Fruit fly (Drosophila melanogaster) whole organism, embryonic: Measurements from ENCODE around the gene Mms19.

Experiments used
- Ada2b ChIP-seq: fragments of 200-800 bp; sonication (Bioruptor generic); IDR thresholded peaks from 2 replicates; pipeline ENCODE4 v1.3.6; 2022; ENCODE audit warnings: missing biosample characterization, missing genetic modification characterization
- Antp ChIP-seq: fragments of 200-800 bp; sonication (Bioruptor generic); optimal IDR thresholded peaks from 3 replicates; lab custom pipeline; 2016; ENCODE audit warnings: missing biosample characterization, missing genetic modification characterization
- Atf3 ChIP-seq: fragments of 200-800 bp; sonication (Bioruptor generic); optimal IDR thresholded peaks from 3 replicates; lab custom pipeline; 2016; ENCODE audit warnings: missing biosample characterization, missing genetic modification characterization
- B-H2 ChIP-seq: fragments of 200-800 bp; sonication (Bioruptor generic); optimal IDR thresholded peaks from 2 replicates; lab custom pipeline; 2018; ENCODE audit warnings: missing biosample characterization, mild to moderate bottlenecking, missing genetic modification characterization
- Bdp1 ChIP-seq: fragments of 200-800 bp; sonication (Bioruptor generic); optimal IDR thresholded peaks from 3 replicates; lab custom pipeline; 2016; ENCODE audit warnings: missing biosample characterization, missing genetic modification characterization
- BtbVII ChIP-seq: fragments of 200-800 bp; sonication (Bioruptor generic); optimal IDR thresholded peaks from 3 replicates; lab custom pipeline; 2017; ENCODE audit warnings: missing biosample characterization, mild to moderate bottlenecking, missing genetic modification characterization
- CG10366 ChIP-seq: fragments of 200-800 bp; sonication (Bioruptor generic); IDR thresholded peaks from 2 replicates; pipeline ENCODE4 v1.3.6; 2022; ENCODE audit warnings: missing biosample characterization, missing genetic modification characterization
- CG11696 ChIP-seq: fragments of 200-800 bp; sonication (Bioruptor generic); IDR thresholded peaks from 2 replicates; pipeline ENCODE4 v1.3.6; 2022; ENCODE audit warnings: missing biosample characterization, missing genetic modification characterization
- CG1233 ChIP-seq: fragments of 200-800 bp; sonication (Bioruptor generic); optimal IDR thresholded peaks from 4 replicates; lab custom pipeline; 2018; ENCODE audit warnings: missing biosample characterization, mild to moderate bottlenecking, missing genetic modification characterization
- CG14014 ChIP-seq: fragments of 200-800 bp; sonication (Bioruptor generic); IDR thresholded peaks from 2 replicates; pipeline ENCODE4 v1.3.6; 2022; ENCODE audit warnings: missing biosample characterization, missing genetic modification characterization
- CG1529 ChIP-seq: fragments of 200-800 bp; sonication (Bioruptor generic); optimal IDR thresholded peaks from 3 replicates; lab custom pipeline; 2018; ENCODE audit warnings: missing biosample characterization, missing genetic modification characterization
- CG17829 ChIP-seq: fragments of 200-800 bp; optimal IDR thresholded peaks from 2 replicates; lab custom pipeline; 2019; ENCODE audit warnings: missing biosample characterization, mild to moderate bottlenecking, missing genetic modification characterization, moderate library complexity
- CG1832 ChIP-seq: fragments of 200-800 bp; sonication (Bioruptor generic); optimal IDR thresholded peaks from 2 replicates; lab custom pipeline; 2017; ENCODE audit warnings: missing biosample characterization, mild to moderate bottlenecking, missing genetic modification characterization, inconsistent platforms
- CG18476 ChIP-seq: fragments of 200-800 bp; sonication (Bioruptor generic); optimal IDR thresholded peaks from 2 replicates; lab custom pipeline; 2016; ENCODE audit warnings: missing biosample characterization, mild to moderate bottlenecking, missing genetic modification characterization
- CG18599 ChIP-seq: fragments of 200-800 bp; sonication (Bioruptor generic); optimal IDR thresholded peaks from 3 replicates; lab custom pipeline; 2017; ENCODE audit warnings: missing biosample characterization, missing genetic modification characterization, mild to moderate bottlenecking, moderate library complexity, missing genetic modification reagents
- CG32767 ChIP-seq: fragments of 200-800 bp; sonication (Bioruptor generic); IDR thresholded peaks from 2 replicates; pipeline ENCODE4 v1.3.6; 2022; ENCODE audit warnings: missing biosample characterization, missing genetic modification characterization
- CG7556 ChIP-seq: fragments of 200-800 bp; sonication (Bioruptor generic); optimal IDR thresholded peaks from 2 replicates; lab custom pipeline; 2017; ENCODE audit warnings: missing biosample characterization, mild to moderate bottlenecking, missing genetic modification characterization
- CG7745 ChIP-seq: fragments of 200-800 bp; sonication (Bioruptor generic); optimal IDR thresholded peaks from 2 replicates; lab custom pipeline; 2018; ENCODE audit warnings: missing biosample characterization, mild to moderate bottlenecking, missing genetic modification characterization, moderate library complexity
- CG8281 ChIP-seq: fragments of 200-800 bp; sonication (Bioruptor generic); optimal IDR thresholded peaks from 2 replicates; lab custom pipeline; 2018; ENCODE audit warnings: missing biosample characterization, mild to moderate bottlenecking, missing genetic modification characterization, moderate library complexity
- CG9817 ChIP-seq: fragments of 200-800 bp; sonication (Bioruptor generic); optimal IDR thresholded peaks from 2 replicates; lab custom pipeline; 2018; ENCODE audit warnings: missing biosample characterization, mild to moderate bottlenecking, missing genetic modification characterization, moderate library complexity
- E2f2 ChIP-seq: fragments of 200-800 bp; sonication (Bioruptor generic); IDR thresholded peaks from 2 replicates; pipeline ENCODE4 v1.3.6; 2022; ENCODE audit warnings: missing biosample characterization, missing genetic modification characterization
- Fer2 ChIP-seq: fragments of 200-800 bp; sonication (Bioruptor generic); optimal IDR thresholded peaks from 2 replicates; lab custom pipeline; 2018; ENCODE audit warnings: missing biosample characterization, mild to moderate bottlenecking, missing genetic modification characterization, moderate library complexity
- Hand ChIP-seq: fragments of 200-800 bp; sonication (Bioruptor generic); optimal IDR thresholded peaks from 2 replicates; lab custom pipeline; 2017; ENCODE audit warnings: mild to moderate bottlenecking, missing biosample characterization, missing genetic modification reagents, missing genetic modification characterization
- Hey ChIP-seq: fragments of 200-800 bp; sonication (Bioruptor generic); optimal IDR thresholded peaks from 3 replicates; lab custom pipeline; 2018; ENCODE audit warnings: missing biosample characterization, mild to moderate bottlenecking, missing genetic modification characterization
- Hr39 ChIP-seq: fragments of >200 bp; optimal IDR thresholded peaks from 2 replicates; lab custom pipeline; 2017
- Hsf ChIP-seq: fragments of 200-800 bp; sonication (Bioruptor generic); optimal IDR thresholded peaks from 3 replicates; lab custom pipeline; 2016; ENCODE audit warnings: missing biosample characterization, missing genetic modification characterization
- Mrtf ChIP-seq: fragments of 200-800 bp; sonication (Bioruptor generic); IDR thresholded peaks from 3 replicates; pipeline ENCODE4 v1.3.6; 2022; ENCODE audit warnings: missing biosample characterization, missing genetic modification characterization
- Opbp ChIP-seq: fragments of 200-800 bp; sonication (Bioruptor generic); IDR thresholded peaks from 3 replicates; pipeline ENCODE4 v1.3.6; 2022; ENCODE audit warnings: missing biosample characterization, missing genetic modification characterization; ENCODE audit not compliant: partially characterized antibody
- Spps ChIP-seq: fragments of 200-800 bp; sonication (Bioruptor generic); optimal IDR thresholded peaks from 2 replicates; lab custom pipeline; 2018; ENCODE audit warnings: missing biosample characterization, mild to moderate bottlenecking, missing genetic modification characterization
- Xrp1 ChIP-seq: fragments of 200-800 bp; sonication (Bioruptor generic); IDR thresholded peaks from 2 replicates; pipeline ENCODE4 v1.3.6; 2022; ENCODE audit warnings: missing biosample characterization, missing genetic modification characterization
- ato ChIP-seq: fragments of 200-800 bp; sonication (Bioruptor generic); IDR thresholded peaks from 2 replicates; pipeline ENCODE4 v1.3.6; 2022; ENCODE audit warnings: missing biosample characterization, missing genetic modification characterization; ENCODE audit not compliant: partially characterized antibody
- dpn ChIP-seq, 2 experiments: fragments of 200-800 bp; sonication (Bioruptor generic); optimal IDR thresholded peaks; 3 replicates each; lab custom pipeline; 2016; ENCODE audit warnings: missing biosample characterization in 2 of 2, missing genetic modification characterization in 2 of 2
- dysf ChIP-seq: fragments of 200-800 bp; sonication (Bioruptor generic); IDR thresholded peaks from 3 replicates; pipeline ENCODE4 v1.3.6; 2022; ENCODE audit warnings: missing biosample characterization, missing genetic modification characterization
- kni ChIP-seq: fragments of 200-800 bp; sonication (Bioruptor generic); optimal IDR thresholded peaks from 3 replicates; lab custom pipeline; 2017; ENCODE audit warnings: mild to moderate bottlenecking, missing biosample characterization, missing genetic modification reagents, missing genetic modification characterization
- lola ChIP-seq, 3 experiments: fragments of >200 bp in 2 of 3; fragments of 200-800 bp in 1 of 3; sonication (Bioruptor generic) in 1 of 3; optimal IDR thresholded peaks; 2 replicates each; lab custom pipeline; 2017 to 2019; ENCODE audit warnings: missing biosample characterization in 3 of 3, missing genetic modification characterization in 3 of 3, mild to moderate bottlenecking in 1 of 3, moderate library complexity in 1 of 3
- lov ChIP-seq, 2 experiments: fragments of 200-800 bp in 1 of 2; fragments of >200 bp in 1 of 2; sonication (Bioruptor generic) in 1 of 2; IDR thresholded peaks in 1 of 2; optimal IDR thresholded peaks in 1 of 2; 2 replicates in 1 of 2; 3 replicates in 1 of 2; pipeline versions ENCODE4 v1.3.6 to Lab custom; 2017 to 2022; ENCODE audit warnings: missing biosample characterization in 1 of 2, missing genetic modification characterization in 1 of 2
- maf-S ChIP-seq: fragments of 200-800 bp; sonication (Bioruptor generic); optimal IDR thresholded peaks from 2 replicates; lab custom pipeline; 2016; ENCODE audit warnings: missing biosample characterization, missing genetic modification characterization
- odd ChIP-seq: fragments of 200-800 bp; sonication (Bioruptor generic); optimal IDR thresholded peaks from 2 replicates; lab custom pipeline; 2017; ENCODE audit warnings: missing biosample characterization, mild to moderate bottlenecking, missing genetic modification characterization
- onecut ChIP-seq: fragments of 200-800 bp; sonication (Bioruptor generic); IDR thresholded peaks from 2 replicates; pipeline ENCODE4 v1.3.6; 2022; ENCODE audit warnings: missing biosample characterization, missing genetic modification characterization
- psq ChIP-seq: fragments of 200-800 bp; sonication (Bioruptor generic); optimal IDR thresholded peaks from 2 replicates; lab custom pipeline; 2017; ENCODE audit warnings: missing biosample characterization, missing genetic modification characterization
- repo ChIP-seq: fragments of 200-800 bp; sonication (Bioruptor generic); optimal IDR thresholded peaks from 2 replicates; lab custom pipeline; 2016; ENCODE audit warnings: missing biosample characterization, missing genetic modification characterization
- row ChIP-seq: fragments of 200-800 bp; sonication (Bioruptor generic); IDR thresholded peaks from 3 replicates; pipeline ENCODE4 v1.3.6; 2022; ENCODE audit warnings: missing biosample characterization, missing genetic modification characterization
- seq ChIP-seq: fragments of 200-800 bp; sonication (Bioruptor generic); IDR thresholded peaks from 2 replicates; pipeline ENCODE4 v1.3.6; 2022; ENCODE audit warnings: missing biosample characterization, missing genetic modification characterization
- slou ChIP-seq: fragments of 200-800 bp; sonication (Bioruptor generic); optimal IDR thresholded peaks from 3 replicates; lab custom pipeline; 2016; ENCODE audit warnings: missing biosample characterization, missing genetic modification characterization
- so ChIP-seq: fragments of 200-800 bp; sonication (Bioruptor generic); IDR thresholded peaks from 3 replicates; pipeline ENCODE4 v1.3.6; 2022; ENCODE audit warnings: missing biosample characterization, missing genetic modification characterization
- trem ChIP-seq: fragments of 200-800 bp; optimal IDR thresholded peaks from 3 replicates; lab custom pipeline; 2019; ENCODE audit warnings: missing biosample characterization, mild to moderate bottlenecking, missing genetic modification characterization, moderate library complexity
- tup ChIP-seq: fragments of 200-800 bp; sonication (Bioruptor generic); optimal IDR thresholded peaks from 2 replicates; lab custom pipeline; 2016; ENCODE audit warnings: missing biosample characterization, mild to moderate bottlenecking, missing genetic modification characterization, moderate library complexity
- tx ChIP-seq: fragments of 200-800 bp; sonication (Bioruptor generic); optimal IDR thresholded peaks from 2 replicates; lab custom pipeline; 2016; ENCODE audit warnings: missing biosample characterization, missing genetic modification characterization
- z ChIP-seq: fragments of 200-800 bp; sonication (Bioruptor generic); IDR thresholded peaks from 3 replicates; pipeline ENCODE4 v1.3.6; 2022; ENCODE audit warnings: missing biosample characterization, missing genetic modification characterization

The Mms19 gene

dm6 chr3R:5256462-5257146 lies 24.3 kb downstream of the Mms19 start, which contains the start of the genes Enoph and Hph (continued):
- TF ChIP-seq tup (GFP tag; lab: Kevin White, UChicago) (no peak), CG1233 (peak; percentile 38), CG32767 (GFP tag; lab: Robert Waterston, UW) (no peak), Hr39 (lab: Kevin White, UChicago) (no peak), B-H2 (GFP tag; lab: Kevin White, UChicago) (peak; percentile 57), z (no peak), Antp (GFP tag; lab: Kevin White, UChicago) (peak; percentile 62), Fer2 (tag; lab: Kevin White, UChicago) (peak; percentile 57), Hey (no peak), CG11696 (no peak), Atf3 (peak; percentile 20), CG10366 (GFP tag; lab: Robert Waterston, UW) (peak; percentile 46), Hsf (GFP tag; lab: Kevin White, UChicago) (peak; percentile 48), CG7745 (tag; lab: Kevin White, UChicago) (no peak), psq (no peak), odd (no peak), lola (GFP tag; optimal IDR thresholded peaks at IDR 0.05; lab: Kevin White, UChicago) (peak in 1 of 3 experiments; percentile 52), Spps (tag; lab: Kevin White, UChicago) (peak; percentile 7), row (GFP tag; lab: Robert Waterston, UW) (peak; percentile 80), Hand (GFP tag; lab: Kevin White, UChicago) (no peak), ato (GFP tag; lab: Robert Waterston, UW) (peak; percentile 66), Opbp (GFP tag; lab: Robert Waterston, UW) (peak; percentile 83), CG8281 (tag; lab: Kevin White, UChicago) (no peak), slou (peak; percentile 54), CG17829 (tag; lab: Kevin White, UChicago) (peak; percentile 75), dpn (GFP tag; optimal IDR thresholded peaks at IDR 0.05; lab: Kevin White, UChicago) (peak; percentile 64 to 71), CG14014 (GFP tag; lab: Robert Waterston, UW) (no peak), CG18476 (GFP tag; lab: Kevin White, UChicago) (peak; percentile 24), repo (GFP tag; lab: Kevin White, UChicago) (peak; percentile 22), seq (GFP tag; lab: Robert Waterston, UW) (0 out of 2 replicates have a peak, but pooled peaks have one; percentile 28), onecut (GFP tag; lab: Robert Waterston, UW) (no peak), CG7556 (GFP tag; lab: Kevin White, UChicago) (peak; percentile 58), Bdp1 (GFP tag; lab: Kevin White, UChicago) (no peak), lov (optimal IDR thresholded peaks at IDR 0.05; lab: Kevin White, UChicago) (no peak), lov (GFP tag; IDR thresholded peaks at IDR 0.05; lab: Robert Waterston, UW) (no peak), CG1529 (GFP tag; lab: Kevin White, UChicago) (peak; percentile 1), CG9817 (peak; percentile 70), kni (GFP tag; lab: Kevin White, UChicago) (no peak), E2f2 (GFP tag; lab: Robert Waterston, UW) (peak; percentile 52; the same call in 1 of the 2 replicates), BtbVII (peak; percentile 47), so (GFP tag; lab: Robert Waterston, UW) (no peak), Xrp1 (GFP tag; lab: Robert Waterston, UW) (peak; percentile 46; the same call in 1 of the 2 replicates), trem (tag; lab: Kevin White, UChicago) (peak; percentile 71), Ada2b (GFP tag; lab: Robert Waterston, UW) (peak; percentile 31), dysf (GFP tag; lab: Robert Waterston, UW) (peak; percentile 73), CG1832 (GFP tag; lab: Kevin White, UChicago) (no peak), Mrtf (GFP tag; lab: Robert Waterston, UW) (0 out of 3 replicates have a peak, but pooled peaks have one; percentile 28), maf-S (GFP tag; lab: Kevin White, UChicago) (peak; percentile 30), tx (peak; percentile 51), CG18599 (GFP tag; lab: Kevin White, UChicago) (peak; percentile 72)
